Fruit fly (Drosophila melanogaster): ENCODE data around the gene CG9592.
A peak's percentile ranks its signal among the peaks of the same experiment; 100 is the strongest.

CG9592 gene

dm6 chr3L:14544987-14545943, 27.6 kb downstream of the CG9592 start (continued):
- TF ChIP-seq CG7928 (GFP tag; optimal IDR thresholded peaks at IDR 0.05), result no peak
- peak; percentile 44 for TF ChIP-seq Ptx1 (GFP tag; IDR thresholded peaks at IDR 0.05)
- no peak for TF ChIP-seq CG11560 (tag; IDR thresholded peaks at IDR 0.05)
- TF ChIP-seq CG6689 (GFP tag; IDR thresholded peaks at IDR 0.05), result no peak
- TF ChIP-seq pfk (GFP tag; optimal IDR thresholded peaks at IDR 0.05), result no peak
- TF ChIP-seq CG15696 (tag; optimal IDR thresholded peaks at IDR 0.05), result peak; percentile 32
- TF ChIP-seq CG11723 (GFP tag; optimal IDR thresholded peaks at IDR 0.05), result no peak
- TF ChIP-seq CG7987 (GFP tag; optimal IDR thresholded peaks at IDR 0.05), result peak; percentile 97
- no peak for TF ChIP-seq ro (GFP tag; IDR thresholded peaks at IDR 0.05)
- no peak for TF ChIP-seq dan (GFP tag; IDR thresholded peaks at IDR 0.05)
- 0 out of 4 replicates have a peak, but pooled peaks have one; percentile 57 for TF ChIP-seq chinmo (GFP tag; IDR thresholded peaks at IDR 0.05; ENCODE audit: partially characterized antibody)
- no peak for TF ChIP-seq CG9797 (GFP tag; optimal IDR thresholded peaks at IDR 0.05)
- TF ChIP-seq stwl (tag; optimal IDR thresholded peaks at IDR 0.05), result no peak
- TF ChIP-seq CG3065 (GFP tag; optimal IDR thresholded peaks at IDR 0.05), result no peak
- no peak for TF ChIP-seq CG3995 (GFP tag; optimal IDR thresholded peaks at IDR 0.05)
- peak; percentile 69 for TF ChIP-seq CG8924 (tag; optimal IDR thresholded peaks at IDR 0.05)
- TF ChIP-seq CG6654 (GFP tag; optimal IDR thresholded peaks at IDR 0.05), result peak; percentile 51
- TF ChIP-seq CG8944 (GFP tag; optimal IDR thresholded peaks at IDR 0.05), result no peak
- no peak for TF ChIP-seq Ada2b (GFP tag; IDR thresholded peaks at IDR 0.05)
- TF ChIP-seq ATbp (GFP tag; optimal IDR thresholded peaks at IDR 0.05), result peak; percentile 25
- no peak for TF ChIP-seq h (optimal IDR thresholded peaks at IDR 0.05)
- TF ChIP-seq ttk (GFP tag; IDR thresholded peaks at IDR 0.05), result no peak
- TF ChIP-seq ase (GFP tag; IDR thresholded peaks at IDR 0.05), result no peak
- no peak for TF ChIP-seq CG4730 (GFP tag; IDR thresholded peaks at IDR 0.05)
- no peak for TF ChIP-seq CG3847 (GFP tag; IDR thresholded peaks at IDR 0.05)
- no peak for TF ChIP-seq CG6683 (GFP tag; optimal IDR thresholded peaks at IDR 0.05)
- peak; percentile 61 for TF ChIP-seq CG10979 (tag; optimal IDR thresholded peaks at IDR 0.05)
- no peak for TF ChIP-seq sr (GFP tag; IDR thresholded peaks at IDR 0.05)
- TF ChIP-seq tio (GFP tag; optimal IDR thresholded peaks at IDR 0.05), result peak; percentile 29
- TF ChIP-seq CG1603 (tag; optimal IDR thresholded peaks at IDR 0.05), result peak; percentile 6
- TF ChIP-seq bcd (GFP tag; optimal IDR thresholded peaks at IDR 0.05), result peak; percentile 26
- peak; percentile 47 for TF ChIP-seq Nf-YB (GFP tag; optimal IDR thresholded peaks at IDR 0.05)
- TF ChIP-seq CG16779 (GFP tag; IDR thresholded peaks at IDR 0.05), result no peak
- TF ChIP-seq Mad (GFP tag; optimal IDR thresholded peaks at IDR 0.05), result no peak
- TF ChIP-seq CG32772 (GFP tag; IDR thresholded peaks at IDR 0.05), result no peak
- TF ChIP-seq sc (optimal IDR thresholded peaks at IDR 0.05), result no peak
- TF ChIP-seq sc (GFP tag; optimal IDR thresholded peaks at IDR 0.05), result peak; percentile 39
- TF ChIP-seq CG4617 (GFP tag; optimal IDR thresholded peaks at IDR 0.05; ENCODE audit: borderline replicate concordance), result no peak
- TF ChIP-seq nmo (GFP tag; optimal IDR thresholded peaks at IDR 0.05), result peak; percentile 73
- peak; percentile 63 for TF ChIP-seq CG17829 (tag; optimal IDR thresholded peaks at IDR 0.05)
- no peak for TF ChIP-seq CG3407 (GFP tag; optimal IDR thresholded peaks at IDR 0.05)
- no peak for TF ChIP-seq CrebB (tag; optimal IDR thresholded peaks at IDR 0.05)
- no peak; the same call in 1 of the 2 replicates for TF ChIP-seq CG43689 (GFP tag; IDR thresholded peaks at IDR 0.05)
- TF ChIP-seq CG12942 (GFP tag; optimal IDR thresholded peaks at IDR 0.05), result no peak
- TF ChIP-seq NfI (GFP tag; optimal IDR thresholded peaks at IDR 0.05), result peak; percentile 24
- TF ChIP-seq Neu2 (GFP tag; optimal IDR thresholded peaks at IDR 0.05; ENCODE audit: borderline replicate concordance), result no peak
- TF ChIP-seq CG18764 (GFP tag; optimal IDR thresholded peaks at IDR 0.05), result no peak
- TF ChIP-seq CG18011 (GFP tag; optimal IDR thresholded peaks at IDR 0.05), result no peak
- TF ChIP-seq zen (tag; optimal IDR thresholded peaks at IDR 0.05), result peak; percentile 2

Measured in whole organism, embryonic.